Fruit fly (Drosophila melanogaster): Measurements from ENCODE around the gene Spp.
A peak's percentile ranks its signal among the peaks of the same experiment; 100 is the strongest.

Gene Spp

dm6 chr2L:563769-564550 lies 19.5 kb upstream of the Spp start, which contains the start of the genes uncNacbeta and CG2794 (continued):
- TF ChIP-seq CG2116 (GFP tag; optimal IDR thresholded peaks at IDR 0.05) (peak; percentile 90), CG15696 (tag; optimal IDR thresholded peaks at IDR 0.05) (no peak), ssp (GFP tag; IDR thresholded peaks at IDR 0.05) (no peak), CG5180 (GFP tag; optimal IDR thresholded peaks at IDR 0.05) (peak; percentile 12), TFAM (GFP tag; optimal IDR thresholded peaks at IDR 0.05) (no peak), CG13775 (GFP tag; optimal IDR thresholded peaks at IDR 0.05) (no peak), CG2129 (GFP tag; IDR thresholded peaks at IDR 0.05; ENCODE audit: partially characterized antibody) (peak; percentile 26; the same call in 1 of the 2 replicates), Blimp-1 (GFP tag; optimal IDR thresholded peaks at IDR 0.05) (no peak), Gug (GFP tag; IDR thresholded peaks at IDR 0.05) (peak; percentile 24; the same call in 1 of the 4 replicates), CG15269 (tag; optimal IDR thresholded peaks at IDR 0.05) (no peak), CG10321 (GFP tag; IDR thresholded peaks at IDR 0.05) (no peak), CG3281 (GFP tag; optimal IDR thresholded peaks at IDR 0.05) (no peak), ttk (GFP tag; IDR thresholded peaks at IDR 0.05) (no peak), CG2875 (GFP tag; optimal IDR thresholded peaks at IDR 0.05) (no peak), hth (optimal IDR thresholded peaks at IDR 0.05) (no peak), Hmr (GFP tag; optimal IDR thresholded peaks at IDR 0.05) (no peak), CG2678 (tag; optimal IDR thresholded peaks at IDR 0.05) (no peak), CG34224 (GFP tag; IDR thresholded peaks at IDR 0.05; ENCODE audit: partially characterized antibody) (peak; percentile 51; the same call in 2 of the 3 replicates), Taf1 (GFP tag; IDR thresholded peaks at IDR 0.05) (0 out of 2 replicates have a peak, but pooled peaks have one; percentile 16), CG1792 (GFP tag; optimal IDR thresholded peaks at IDR 0.05) (no peak), gsb (GFP tag; IDR thresholded peaks at IDR 0.05) (no peak), Lhr (GFP tag; optimal IDR thresholded peaks at IDR 0.05) (no peak), vfl (GFP tag; optimal IDR thresholded peaks at IDR 0.05) (no peak), tgo (GFP tag; IDR thresholded peaks at IDR 0.05) (no peak), CG5953 (GFP tag; IDR thresholded peaks at IDR 0.05) (no peak), CG9609 (GFP tag; optimal IDR thresholded peaks at IDR 0.05) (no peak), slbo (GFP tag; IDR thresholded peaks at IDR 0.05) (peak; percentile 46; the same call in 1 of the 2 replicates), Spps (tag; optimal IDR thresholded peaks at IDR 0.05) (no peak), Myb (GFP tag; optimal IDR thresholded peaks at IDR 0.05) (peak; percentile 37), CG17385 (GFP tag; optimal IDR thresholded peaks at IDR 0.05) (no peak), CG2120 (GFP tag; optimal IDR thresholded peaks at IDR 0.05) (peak; percentile 51), gce (GFP tag; IDR thresholded peaks at IDR 0.05) (no peak), CG13287 (GFP tag; IDR thresholded peaks at IDR 0.05; ENCODE audit: partially characterized antibody) (peak; percentile 82), Poxn (GFP tag; IDR thresholded peaks at IDR 0.05) (no peak), CG9797 (GFP tag; optimal IDR thresholded peaks at IDR 0.05) (peak; percentile 10), CG31224 (GFP tag; IDR thresholded peaks at IDR 0.05) (0 out of 2 replicates have a peak, but pooled peaks have one; percentile 21), nom (GFP tag; optimal IDR thresholded peaks at IDR 0.05) (no peak), CG10959 (GFP tag; IDR thresholded peaks at IDR 0.05) (no peak), E2f1 (GFP tag; IDR thresholded peaks at IDR 0.05) (no peak), CG10267 (tag; optimal IDR thresholded peaks at IDR 0.05) (peak; percentile 38), sqz (GFP tag; optimal IDR thresholded peaks at IDR 0.05) (no peak), peb (GFP tag; IDR thresholded peaks at IDR 0.05) (no peak), croc (GFP tag; conservative IDR thresholded peaks at IDR 0.05) (no peak), sug (tag; optimal IDR thresholded peaks at IDR 0.05) (no peak), Xbp1 (GFP tag; optimal IDR thresholded peaks at IDR 0.05) (no peak), Jarid2 (GFP tag; optimal IDR thresholded peaks at IDR 0.05) (no peak), CG3407 (GFP tag; optimal IDR thresholded peaks at IDR 0.05) (no peak), ac (GFP tag; optimal IDR thresholded peaks at IDR 0.05) (no peak), bigmax (GFP tag; optimal IDR thresholded peaks at IDR 0.05) (peak; percentile 89)

Data from whole organism, embryonic.